Worm (Caenorhabditis elegans): ENCODE data around the gene gst-15.

- TF ChIP-seq ets-4 (GFP tag; optimal IDR thresholded peaks at IDR 0.05) (no peak), F55B11.4 (tag; optimal IDR thresholded peaks at IDR 0.05; ENCODE audit: borderline replicate concordance, insufficient read depth) (no peak), bed-2 (GFP tag; IDR thresholded peaks at IDR 0.05) (no peak), nfyb-1 (GFP tag; IDR thresholded peaks at IDR 0.05) (no peak), ztf-25 (GFP tag; IDR thresholded peaks at IDR 0.05) (no peak), ztf-18 (tag; optimal IDR thresholded peaks at IDR 0.05) (no peak), unc-62 (GFP tag; optimal IDR thresholded peaks at IDR 0.05) (no peak), nhr-90 (tag; optimal IDR thresholded peaks at IDR 0.05) (no peak), rec-8 (tag; optimal IDR thresholded peaks at IDR 0.05) (no peak)
Observed at ce11 chrII:13590461-13590860, 22.5 kb downstream of the gst-15 start, which contains the start of gene clec-145.

All from whole organism, young adult.